Worm (Caenorhabditis elegans): Measurements from ENCODE around the gene C18B2.4.

C18B2.4 gene

ce11 chrX:3563903-3564302 is 41.6 kb downstream of the C18B2.4 start, which contains the start of gene vit-4:
Gene vit-4 (minus strand): TSS chrX:3563965.
- TF ChIP-seq pes-1 (GFP tag; IDR thresholded peaks at IDR 0.05), result no peak
- no peak for TF ChIP-seq tbx-11 (GFP tag; IDR thresholded peaks at IDR 0.05)
- no peak for TF ChIP-seq B0310.2 (tag; optimal IDR thresholded peaks at IDR 0.05)
- no peak for TF ChIP-seq hmbx-1 (tag; optimal IDR thresholded peaks at IDR 0.05)
- no peak for TF ChIP-seq flt-1 (GFP tag; IDR thresholded peaks at IDR 0.05)
- no peak for TF ChIP-seq tra-4 (tag; optimal IDR thresholded peaks at IDR 0.05)
- TF ChIP-seq scrt-1 (GFP tag; IDR thresholded peaks at IDR 0.05), result no peak
- TF ChIP-seq ama-1 (optimal IDR thresholded peaks at IDR 0.05), result no peak
- no peak for TF ChIP-seq hmg-4 (GFP tag; optimal IDR thresholded peaks at IDR 0.05)
- no peak for TF ChIP-seq F13C5.2 (tag; optimal IDR thresholded peaks at IDR 0.05)
- TF ChIP-seq ceh-36 (tag; optimal IDR thresholded peaks at IDR 0.05), result no peak
- no peak for TF ChIP-seq aly-1 (tag; optimal IDR thresholded peaks at IDR 0.05)
- TF ChIP-seq ceh-13 (GFP tag; optimal IDR thresholded peaks at IDR 0.05), result no peak
- no peak for TF ChIP-seq hnd-1 (tag; optimal IDR thresholded peaks at IDR 0.05)
- TF ChIP-seq tbx-37 (GFP tag; conservative IDR thresholded peaks at IDR 0.05), result no peak
- TF ChIP-seq sea-1 (GFP tag; conservative IDR thresholded peaks at IDR 0.05), result no peak
- no peak for TF ChIP-seq ets-7 (tag; optimal IDR thresholded peaks at IDR 0.05)

ce11 chrX:3555930-3556329 is 49.6 kb downstream of the C18B2.4 start:
- TF ChIP-seq ets-7 (tag; optimal IDR thresholded peaks at IDR 0.05) (no peak), flt-1 (GFP tag; IDR thresholded peaks at IDR 0.05) (no peak), ceh-13 (GFP tag; optimal IDR thresholded peaks at IDR 0.05) (no peak), tra-4 (tag; optimal IDR thresholded peaks at IDR 0.05) (no peak)
